Fruit fly (Drosophila melanogaster) S2 (cell line): ENCODE results near the gene Cp15.

Experiments used
- CG8478 ChIP-seq: fragments of >200 bp; optimal IDR thresholded peaks from 2 replicates; lab custom pipeline; 2018
- CTCF ChIP-seq, 2 experiments: fragments of >200 bp; optimal IDR thresholded peaks; 2 replicates each; lab custom pipeline; 2018

Gene Cp15

dm6 chr3L:8728181-8728580 lies at the start of gene Cp15:
Cp15 (plus strand) TSS chr3L:8728481.
- TF ChIP-seq CG8478 (lab: Kevin White, UChicago) (no peak), CTCF (optimal IDR thresholded peaks at IDR 0.05; lab: Kevin White, UChicago) (no peak)

dm6 chr3L:8680353-8680752 lies 47.9 kb upstream of the Cp15 start:
- TF ChIP-seq CTCF (optimal IDR thresholded peaks at IDR 0.05; lab: Kevin White, UChicago) (no peak), CG8478 (lab: Kevin White, UChicago) (no peak)

- no peak for TF ChIP-seq CG8478 (lab: Kevin White, UChicago)
These were observed 47.0 kb upstream of the Cp15 start for dm6 chr3L:8681271-8681670.

- no peak for TF ChIP-seq CTCF (optimal IDR thresholded peaks at IDR 0.05; lab: Kevin White, UChicago)
- TF ChIP-seq CG8478 (lab: Kevin White, UChicago): no peak
These were observed 46.3 kb upstream of the Cp15 start for dm6 chr3L:8681896-8682550.

dm6 chr3L:8682551-8683375 lies 45.5 kb upstream of the Cp15 start:
- no peak for TF ChIP-seq CTCF (optimal IDR thresholded peaks at IDR 0.05; lab: Kevin White, UChicago)
- TF ChIP-seq CG8478 (lab: Kevin White, UChicago): no peak

- TF ChIP-seq CG8478 (lab: Kevin White, UChicago): no peak
- TF ChIP-seq CTCF (optimal IDR thresholded peaks at IDR 0.05; lab: Kevin White, UChicago): no peak
These were observed 44.5 kb upstream of the Cp15 start for dm6 chr3L:8683773-8684172.

dm6 chr3L:8684419-8685081 lies 43.7 kb upstream of the Cp15 start:
- no peak for TF ChIP-seq CTCF (optimal IDR thresholded peaks at IDR 0.05; lab: Kevin White, UChicago)

dm6 chr3L:8686646-8687045 lies 41.6 kb upstream of the Cp15 start:
- no peak for TF ChIP-seq CG8478 (lab: Kevin White, UChicago)
- no peak for TF ChIP-seq CTCF (optimal IDR thresholded peaks at IDR 0.05; lab: Kevin White, UChicago)

- no peak for TF ChIP-seq CTCF (optimal IDR thresholded peaks at IDR 0.05; lab: Kevin White, UChicago)
- TF ChIP-seq CG8478 (lab: Kevin White, UChicago): no peak
These were observed 39.5 kb upstream of the Cp15 start for dm6 chr3L:8688694-8689291.

dm6 chr3L:8689675-8690074 lies 38.6 kb upstream of the Cp15 start:
- TF ChIP-seq CG8478 (lab: Kevin White, UChicago) (no peak), CTCF (optimal IDR thresholded peaks at IDR 0.05; lab: Kevin White, UChicago) (no peak)

dm6 chr3L:8690630-8691029 lies 37.7 kb upstream of the Cp15 start:
- no peak for TF ChIP-seq CTCF (optimal IDR thresholded peaks at IDR 0.05; lab: Kevin White, UChicago)
- TF ChIP-seq CG8478 (lab: Kevin White, UChicago): no peak

dm6 chr3L:8691891-8692874 lies 36.1 kb upstream of the Cp15 start:
- TF ChIP-seq CTCF (optimal IDR thresholded peaks at IDR 0.05; lab: Kevin White, UChicago): no peak
- no peak for TF ChIP-seq CG8478 (lab: Kevin White, UChicago)

- TF ChIP-seq CG8478 (lab: Kevin White, UChicago) (no peak), CTCF (optimal IDR thresholded peaks at IDR 0.05; lab: Kevin White, UChicago) (no peak)
These were observed 34.5 kb upstream of the Cp15 start for dm6 chr3L:8693558-8694502.
